Worm (Caenorhabditis elegans) whole organism, L2 larva: ENCODE measurements around the gene srd-35.

Source experiments
- R02D3.7 ChIP-seq: fragments of 150-350 bp; optimal IDR thresholded peaks from 2 replicates; lab custom pipeline; 2014; ENCODE audit warnings: missing biosample characterization, missing genetic modification characterization
- ZK546.5 ChIP-seq: sonication (generic microtip); optimal IDR thresholded peaks from 2 replicates; lab custom pipeline; 2017; ENCODE audit warnings: missing biosample characterization, missing genetic modification characterization
- aly-2 ChIP-seq: fragments of 150-350 bp; optimal IDR thresholded peaks from 2 replicates; lab custom pipeline; 2014; ENCODE audit warnings: missing biosample characterization, missing genetic modification characterization
- ama-1 ChIP-seq: fragments of 150-350 bp; optimal IDR thresholded peaks from 2 replicates; lab custom pipeline; 2018; ENCODE audit warnings: inconsistent platforms
- blmp-1 ChIP-seq: sonication (generic microtip); optimal IDR thresholded peaks from 2 replicates; lab custom pipeline; 2017; ENCODE audit warnings: missing genetic modification characterization, mild to moderate bottlenecking, missing compliant biosample characterization, antibody characterized with exemption, moderate library complexity; ENCODE audit not compliant: insufficient read depth
- ceh-16 ChIP-seq: fragments of 150-350 bp; optimal IDR thresholded peaks from 2 replicates; lab custom pipeline; 2014; ENCODE audit warnings: missing biosample characterization, missing genetic modification characterization
- ceh-82 ChIP-seq: fragments of 150-350 bp; optimal IDR thresholded peaks from 2 replicates; lab custom pipeline; 2014; ENCODE audit warnings: missing biosample characterization, missing genetic modification characterization
- crh-2 ChIP-seq: sonication (generic microtip); optimal IDR thresholded peaks from 2 replicates; lab custom pipeline; 2017; ENCODE audit warnings: missing biosample characterization, missing genetic modification characterization
- egl-27 ChIP-seq: sonication (generic microtip); optimal IDR thresholded peaks from 3 replicates; lab custom pipeline; 2017; ENCODE audit warnings: missing biosample characterization, missing genetic modification reagents, missing genetic modification characterization
- elt-1 ChIP-seq: fragments of 150-350 bp; optimal IDR thresholded peaks from 2 replicates; lab custom pipeline; 2014; ENCODE audit warnings: missing biosample characterization, missing genetic modification characterization
- elt-3 ChIP-seq: sonication (generic microtip); optimal IDR thresholded peaks from 2 replicates; lab custom pipeline; 2017; ENCODE audit warnings: missing biosample characterization, missing genetic modification characterization
- fos-1 ChIP-seq: fragments of 150-350 bp; optimal IDR thresholded peaks from 2 replicates; lab custom pipeline; 2014; ENCODE audit warnings: missing biosample characterization, missing genetic modification characterization
- gmeb-1 ChIP-seq: fragments of 150-350 bp; optimal IDR thresholded peaks from 2 replicates; lab custom pipeline; 2014; ENCODE audit warnings: missing biosample characterization, missing genetic modification characterization
- lsy-2 ChIP-seq, 2 experiments: fragments of 150-350 bp in 1 of 2; sonication (generic microtip) in 1 of 2; optimal IDR thresholded peaks; 2 replicates each; lab custom pipeline; 2014 to 2017; ENCODE audit warnings: missing biosample characterization in 2 of 2, missing genetic modification characterization in 2 of 2
- mab-5 ChIP-seq: fragments of 150-350 bp; optimal IDR thresholded peaks from 2 replicates; lab custom pipeline; 2014; ENCODE audit warnings: missing biosample characterization, missing genetic modification characterization
- mbf-1 ChIP-seq: sonication (generic microtip); optimal IDR thresholded peaks from 2 replicates; lab custom pipeline; 2017; ENCODE audit warnings: missing biosample characterization, missing genetic modification characterization
- mdl-1 ChIP-seq, 2 experiments: fragments of 150-350 bp in 1 of 2; sonication (generic microtip) in 1 of 2; optimal IDR thresholded peaks; 2 replicates each; lab custom pipeline; 2017; ENCODE audit warnings: missing biosample characterization in 2 of 2, missing genetic modification characterization in 2 of 2
- nhr-12 ChIP-seq: fragments of 150-350 bp; optimal IDR thresholded peaks from 2 replicates; lab custom pipeline; 2014; ENCODE audit warnings: missing biosample characterization, missing genetic modification characterization
- nhr-21 ChIP-seq: fragments of 150-350 bp; optimal IDR thresholded peaks from 2 replicates; lab custom pipeline; 2014; ENCODE audit warnings: missing biosample characterization, missing genetic modification characterization
- nhr-23 ChIP-seq: fragments of 150-350 bp; optimal IDR thresholded peaks from 2 replicates; lab custom pipeline; 2014; ENCODE audit warnings: missing biosample characterization, missing genetic modification reagents, missing genetic modification characterization
- nhr-237 ChIP-seq: fragments of 150-350 bp; optimal IDR thresholded peaks from 2 replicates; lab custom pipeline; 2014; ENCODE audit warnings: missing biosample characterization, missing genetic modification characterization
- nhr-25 ChIP-seq: fragments of 150-350 bp; sonication (generic microtip); optimal IDR thresholded peaks from 3 replicates; lab custom pipeline; 2014; ENCODE audit warnings: missing biosample characterization, missing genetic modification characterization
- nhr-6 ChIP-seq: fragments of 150-350 bp; optimal IDR thresholded peaks from 2 replicates; lab custom pipeline; 2014; ENCODE audit warnings: missing biosample characterization, missing genetic modification characterization
- sem-4 ChIP-seq: fragments of 150-350 bp; optimal IDR thresholded peaks from 2 replicates; lab custom pipeline; 2014; ENCODE audit warnings: missing biosample characterization, missing genetic modification reagents, missing genetic modification characterization
- skn-1 ChIP-seq: sonication (generic microtip); optimal IDR thresholded peaks from 2 replicates; lab custom pipeline; 2017; ENCODE audit warnings: missing biosample characterization, missing genetic modification characterization
- sma-3 ChIP-seq: sonication (generic microtip); optimal IDR thresholded peaks from 2 replicates; lab custom pipeline; 2016; ENCODE audit warnings: missing genetic modification reagents, missing genetic modification characterization, missing compliant biosample characterization
- sma-9 ChIP-seq, 2 experiments: fragments of 150-350 bp in 1 of 2; sonication (generic microtip) in 1 of 2; optimal IDR thresholded peaks; 2 replicates each; lab custom pipeline; 2014 to 2016; ENCODE audit warnings: missing genetic modification characterization in 2 of 2, mild to moderate bottlenecking in 1 of 2, missing biosample characterization in 1 of 2, missing compliant biosample characterization in 1 of 2, missing genetic modification reagents in 1 of 2, moderate library complexity in 1 of 2
- unc-55 ChIP-seq: fragments of 150-350 bp; sonication (generic microtip); optimal IDR thresholded peaks from 3 replicates; lab custom pipeline; 2014; ENCODE audit warnings: missing biosample characterization, missing genetic modification reagents, missing genetic modification characterization
- unc-62 ChIP-seq: fragments of 150-350 bp; optimal IDR thresholded peaks from 2 replicates; lab custom pipeline; 2014; ENCODE audit warnings: missing biosample characterization, missing genetic modification reagents, missing genetic modification characterization
- zag-1 ChIP-seq: fragments of 150-350 bp; optimal IDR thresholded peaks from 2 replicates; lab custom pipeline; 2014; ENCODE audit warnings: missing biosample characterization, missing genetic modification characterization
- ztf-1 ChIP-seq: fragments of 200-800 bp; sonication (Bioruptor generic); conservative IDR thresholded peaks from 2 replicates; pipeline ENCODE4 v1.3.6; 2022; ENCODE audit warnings: missing genetic modification characterization, missing compliant biosample characterization
- ztf-4 ChIP-seq: fragments of 150-350 bp; optimal IDR thresholded peaks from 2 replicates; lab custom pipeline; 2014; ENCODE audit warnings: missing biosample characterization, missing genetic modification characterization

The srd-35 gene

ce11 chrV:12933654-12934053, 30.5 kb upstream of the srd-35 start:
- no peak for TF ChIP-seq sma-3 (GFP tag; lab: Kevin White, UChicago)
- TF ChIP-seq fos-1 (tag; lab: Kevin White, UChicago): peak; percentile 35
- TF ChIP-seq R02D3.7 (tag; lab: Kevin White, UChicago): no peak
- TF ChIP-seq ama-1 (lab: Kevin White, UChicago): no peak

ce11 chrV:12934976-12935375, 29.2 kb upstream of the srd-35 start, which contains the start of gene T16G1.7:
Gene T16G1.7 (minus strand): TSS chrV:12935112.
- TF ChIP-seq nhr-25 (tag; lab: Kevin White, UChicago) (no peak), nhr-21 (no peak), fos-1 (tag; lab: Kevin White, UChicago) (peak; percentile 67), mab-5 (tag; lab: Kevin White, UChicago) (no peak), sma-9 (GFP tag; optimal IDR thresholded peaks at IDR 0.05; lab: Kevin White, UChicago) (peak; percentile 72), sma-9 (tag; optimal IDR thresholded peaks at IDR 0.05; lab: Kevin White, UChicago) (no peak), ZK546.5 (no peak), nhr-6 (no peak)

- TF ChIP-seq fos-1 (tag; lab: Kevin White, UChicago): peak; percentile 70
- TF ChIP-seq sma-9 (GFP tag; optimal IDR thresholded peaks at IDR 0.05; lab: Kevin White, UChicago): peak; percentile 65
- no peak for TF ChIP-seq sma-9 (tag; optimal IDR thresholded peaks at IDR 0.05; lab: Kevin White, UChicago)
- TF ChIP-seq nhr-237 (tag; lab: Kevin White, UChicago): no peak
- no peak for TF ChIP-seq nhr-25 (tag; lab: Kevin White, UChicago)
- no peak for TF ChIP-seq elt-3
- no peak for TF ChIP-seq sma-3 (GFP tag; lab: Kevin White, UChicago)
- no peak for TF ChIP-seq elt-1
- TF ChIP-seq aly-2 (tag; lab: Kevin White, UChicago): no peak
Measured at ce11 chrV:12937098-12937497, 27.1 kb upstream of the srd-35 start, which contains the start of gene T16G1.6. Gene T16G1.6 (minus strand): TSS chrV:12937174.

ce11 chrV:12939434-12939833, 24.7 kb upstream of the srd-35 start, which contains the start of gene T16G1.5:
Gene T16G1.5 (minus strand): TSS chrV:12939552.
- TF ChIP-seq mbf-1 (tag; lab: Kevin White, UChicago): no peak
- peak; percentile 41 for TF ChIP-seq fos-1 (tag; lab: Kevin White, UChicago)

ce11 chrV:12941797-12942474, 22.2 kb upstream of the srd-35 start, which contains the start of gene T16G1.4:
Gene T16G1.4 (minus strand): TSS chrV:12941847.
- TF ChIP-seq mdl-1 (tag; optimal IDR thresholded peaks at IDR 0.05; lab: Kevin White, UChicago): no peak
- TF ChIP-seq nhr-23 (tag; lab: Kevin White, UChicago): no peak
- peak; percentile 66 for TF ChIP-seq sma-9 (GFP tag; optimal IDR thresholded peaks at IDR 0.05; lab: Kevin White, UChicago)
- TF ChIP-seq sma-9 (tag; optimal IDR thresholded peaks at IDR 0.05; lab: Kevin White, UChicago): no peak
- TF ChIP-seq gmeb-1 (tag; lab: Kevin White, UChicago): peak; percentile 37

- TF ChIP-seq nhr-23 (tag; lab: Kevin White, UChicago) (no peak), nhr-6 (no peak), nhr-12 (tag; lab: Kevin White, UChicago) (no peak), skn-1 (tag; lab: Kevin White, UChicago) (no peak), R02D3.7 (tag; lab: Kevin White, UChicago) (no peak), mab-5 (tag; lab: Kevin White, UChicago) (no peak)
Measured at ce11 chrV:12943399-12943798, 20.8 kb upstream of the srd-35 start.

- TF ChIP-seq unc-55 (GFP tag; lab: Kevin White, UChicago): no peak
- no peak for TF ChIP-seq ztf-4 (tag; lab: Kevin White, UChicago)
- TF ChIP-seq sem-4 (tag; lab: Kevin White, UChicago): no peak
- TF ChIP-seq gmeb-1 (tag; lab: Kevin White, UChicago): no peak
- TF ChIP-seq lsy-2 (tag; optimal IDR thresholded peaks at IDR 0.05; lab: Kevin White, UChicago): no peak
- TF ChIP-seq unc-62 (GFP tag; lab: Kevin White, UChicago): no peak
- no peak for TF ChIP-seq egl-27 (tag; lab: Kevin White, UChicago)
- TF ChIP-seq zag-1 (tag; lab: Kevin White, UChicago): no peak
- TF ChIP-seq nhr-23 (tag; lab: Kevin White, UChicago): no peak
- no peak for TF ChIP-seq ceh-16
- no peak for TF ChIP-seq ama-1 (lab: Kevin White, UChicago)
- no peak for TF ChIP-seq crh-2 (tag; lab: Kevin White, UChicago)
- no peak for TF ChIP-seq elt-1
- TF ChIP-seq ceh-82: no peak
- no peak for TF ChIP-seq ztf-1 (GFP tag; lab: Robert Waterston, UW)
- no peak for TF ChIP-seq nhr-6
- TF ChIP-seq blmp-1: no peak
- TF ChIP-seq mab-5 (tag; lab: Kevin White, UChicago): no peak
- TF ChIP-seq nhr-21: no peak
- TF ChIP-seq, all 48 proteins: peak for 0
Measured at ce11 chrV:12944229-12944628, 19.9 kb upstream of the srd-35 start, which contains the start of gene T16G1.3. Gene T16G1.3 (minus strand): TSS chrV:12944329.
